Worm (Caenorhabditis elegans): ENCODE measurements around the gene F36H5.9.

DNA sequence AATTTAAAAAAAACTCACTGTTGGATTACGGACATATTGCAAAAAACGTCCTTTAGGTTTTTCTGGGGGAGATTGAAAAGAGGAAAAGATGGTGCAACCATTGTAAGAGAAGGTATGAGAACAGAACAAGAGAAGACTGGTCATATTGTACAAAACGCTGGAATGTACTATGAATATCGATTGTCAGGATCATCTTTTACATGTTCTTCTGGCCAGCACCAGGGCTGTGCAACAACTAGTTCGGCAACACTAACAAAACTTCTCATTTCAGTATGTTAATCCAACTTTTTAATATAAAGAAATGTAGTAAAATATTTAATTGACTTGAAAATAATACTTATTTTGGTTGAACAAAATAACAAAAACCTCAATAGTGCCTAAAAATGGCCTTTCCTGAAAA, 49.5 kb downstream of the F36H5.9 start, which contains the start of gene fbxb-47:
- TF ChIP-seq ceh-9 (tag; optimal IDR thresholded peaks at IDR 0.05) (no peak), ama-1 (optimal IDR thresholded peaks at IDR 0.05) (no peak), nhr-43 (tag; optimal IDR thresholded peaks at IDR 0.05; ENCODE audit: poor library complexity, severe bottlenecking) (no peak)
